Worm (Caenorhabditis elegans) whole organism, late embryonic: ENCODE measurements around the gene C10B5.1.

Experiments
- C08G9.2 ChIP-seq: sonication (generic microtip); optimal IDR thresholded peaks from 2 replicates; lab custom pipeline; 2016; ENCODE audit warnings: mild to moderate bottlenecking, missing genetic modification characterization, moderate library complexity, missing compliant biosample characterization
- elt-2 ChIP-seq: sonication (generic microtip); optimal IDR thresholded peaks from 2 replicates; lab custom pipeline; 2016; ENCODE audit warnings: missing genetic modification reagents, missing genetic modification characterization, missing compliant biosample characterization
- gmeb-2 ChIP-seq: sonication (generic microtip); optimal IDR thresholded peaks from 2 replicates; lab custom pipeline; 2016; ENCODE audit warnings: missing genetic modification characterization, inconsistent platforms, missing compliant biosample characterization
- nfya-1 ChIP-seq: sonication (generic microtip); optimal IDR thresholded peaks from 2 replicates; lab custom pipeline; 2017; ENCODE audit warnings: missing genetic modification characterization, mild to moderate bottlenecking, missing compliant biosample characterization, antibody characterized with exemption, moderate library complexity

DNA sequence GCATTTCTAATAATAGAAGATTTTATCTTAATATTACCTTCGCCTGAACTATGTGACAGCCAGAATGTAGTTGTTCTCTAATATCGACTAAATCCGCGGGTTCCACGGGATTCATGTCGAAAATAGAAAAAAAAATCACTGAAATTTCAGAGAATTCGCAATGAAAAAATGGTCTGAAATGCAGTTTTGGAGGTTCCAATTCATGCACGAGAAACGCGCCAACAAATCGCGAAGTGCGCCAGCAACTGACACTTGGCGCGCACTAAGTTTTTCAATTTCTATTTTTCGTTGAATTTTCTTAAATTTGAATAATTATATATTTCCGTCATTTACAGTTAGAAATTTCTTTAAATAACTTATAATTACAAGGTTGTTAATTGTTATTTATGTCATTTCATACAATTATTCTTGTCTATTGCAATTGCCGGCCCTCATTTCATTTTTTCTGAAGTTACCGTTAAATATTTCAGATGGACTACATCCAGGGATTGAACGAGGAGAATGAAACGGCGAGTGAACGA, 11.2 kb upstream of the C10B5.1 start, which contains the start of the genes F25G6.9 and symk-1:
- TF ChIP-seq C08G9.2 (tag; lab: Kevin White, UChicago) (no peak), elt-2 (tag; lab: Kevin White, UChicago) (no peak), gmeb-2 (tag; lab: Kevin White, UChicago) (no peak), nfya-1 (tag; lab: Kevin White, UChicago) (peak; percentile 40)
